Fruit fly (Drosophila melanogaster) whole organism, embryonic: Measurements from ENCODE around the gene Fancl.
A peak's percentile ranks its signal among the peaks of the same experiment; 100 is the strongest.

Experiments used
- Atf6 ChIP-seq: fragments of 200-800 bp; sonication (Bioruptor generic); IDR thresholded peaks from 2 replicates; pipeline ENCODE4 v1.3.6; 2022; ENCODE audit warnings: missing biosample characterization, missing genetic modification characterization
- BtbVII ChIP-seq: fragments of 200-800 bp; sonication (Bioruptor generic); optimal IDR thresholded peaks from 3 replicates; lab custom pipeline; 2017; ENCODE audit warnings: missing biosample characterization, mild to moderate bottlenecking, missing genetic modification characterization
- CG10147 ChIP-seq: fragments of 200-800 bp; sonication (Bioruptor generic); optimal IDR thresholded peaks from 2 replicates; lab custom pipeline; 2019; ENCODE audit warnings: missing biosample characterization, mild to moderate bottlenecking, missing genetic modification characterization, moderate library complexity
- CG13296 ChIP-seq: fragments of 200-800 bp; sonication (Bioruptor generic); optimal IDR thresholded peaks from 3 replicates; lab custom pipeline; 2018; ENCODE audit warnings: missing biosample characterization, mild to moderate bottlenecking, missing genetic modification characterization
- CG14441 ChIP-seq: fragments of 200-800 bp; sonication (Bioruptor generic); IDR thresholded peaks from 2 replicates; pipeline ENCODE4 v1.3.6; 2022; ENCODE audit warnings: missing biosample characterization, missing genetic modification characterization
- CG16779 ChIP-seq: fragments of 200-800 bp; sonication (Bioruptor generic); IDR thresholded peaks from 2 replicates; pipeline ENCODE4 v1.3.6; 2022; ENCODE audit warnings: missing biosample characterization, missing genetic modification characterization
- CG17328 ChIP-seq: fragments of 200-800 bp; sonication (Bioruptor generic); IDR thresholded peaks from 2 replicates; pipeline ENCODE4 v1.3.6; 2022; ENCODE audit warnings: missing biosample characterization, missing genetic modification characterization
- CG17912 ChIP-seq: fragments of 200-800 bp; sonication (Bioruptor generic); optimal IDR thresholded peaks from 2 replicates; lab custom pipeline; 2018; ENCODE audit warnings: missing biosample characterization, mild to moderate bottlenecking, missing genetic modification characterization
- CG2678 ChIP-seq: fragments of 200-800 bp; sonication (Bioruptor generic); optimal IDR thresholded peaks from 3 replicates; lab custom pipeline; 2019; ENCODE audit warnings: missing biosample characterization, mild to moderate bottlenecking, missing genetic modification characterization, moderate library complexity
- CG2875 ChIP-seq: fragments of 200-800 bp; sonication (Bioruptor generic); optimal IDR thresholded peaks from 2 replicates; lab custom pipeline; 2017; ENCODE audit warnings: missing biosample characterization, mild to moderate bottlenecking, missing genetic modification characterization, missing genetic modification reagents
- CG3281 ChIP-seq: fragments of 200-800 bp; sonication (Bioruptor generic); optimal IDR thresholded peaks from 3 replicates; lab custom pipeline; 2017; ENCODE audit warnings: missing biosample characterization, mild to moderate bottlenecking, missing genetic modification characterization
- CG4328 ChIP-seq: fragments of 200-800 bp; sonication (Bioruptor generic); optimal IDR thresholded peaks from 3 replicates; lab custom pipeline; 2017; ENCODE audit warnings: missing biosample characterization, missing genetic modification reagents, missing genetic modification characterization
- CG5953 ChIP-seq: fragments of 200-800 bp; sonication (Bioruptor generic); IDR thresholded peaks from 2 replicates; pipeline ENCODE4 v1.3.6; 2022; ENCODE audit warnings: missing biosample characterization, missing genetic modification characterization
- CG6813 ChIP-seq: fragments of 200-800 bp; sonication (Bioruptor generic); optimal IDR thresholded peaks from 2 replicates; lab custom pipeline; 2017; ENCODE audit warnings: missing biosample characterization, missing genetic modification characterization, mild to moderate bottlenecking, moderate library complexity, missing genetic modification reagents
- CG9727 ChIP-seq: fragments of 200-800 bp; sonication (Bioruptor generic); optimal IDR thresholded peaks from 3 replicates; lab custom pipeline; 2017; ENCODE audit warnings: missing biosample characterization, mild to moderate bottlenecking, missing genetic modification characterization
- Camta ChIP-seq: fragments of 200-800 bp; sonication (Bioruptor generic); optimal IDR thresholded peaks from 2 replicates; lab custom pipeline; 2016; ENCODE audit warnings: missing biosample characterization, missing genetic modification characterization
- Dfd ChIP-seq, 2 experiments: fragments of >200 bp; optimal IDR thresholded peaks; 2 replicates each; lab custom pipeline; 2017; ENCODE audit warnings: missing biosample characterization in 2 of 2, missing genetic modification characterization in 2 of 2
- Hmr ChIP-seq: fragments of 200-800 bp; sonication (Bioruptor generic); optimal IDR thresholded peaks from 3 replicates; lab custom pipeline; 2017; ENCODE audit warnings: mild to moderate bottlenecking, missing biosample characterization, missing genetic modification reagents, missing genetic modification characterization
- Hr3 ChIP-seq: fragments of 200-800 bp; sonication (Bioruptor generic); optimal IDR thresholded peaks from 3 replicates; lab custom pipeline; 2016; ENCODE audit warnings: missing biosample characterization, missing genetic modification characterization
- Hsf ChIP-seq: fragments of 200-800 bp; sonication (Bioruptor generic); optimal IDR thresholded peaks from 3 replicates; lab custom pipeline; 2016; ENCODE audit warnings: missing biosample characterization, missing genetic modification characterization
- Lpt ChIP-seq: fragments of >200 bp; optimal IDR thresholded peaks from 2 replicates; lab custom pipeline; 2018; ENCODE audit warnings: missing biosample characterization, missing genetic modification characterization
- NC2α ChIP-seq: fragments of 200-800 bp; sonication (Bioruptor generic); optimal IDR thresholded peaks from 2 replicates; lab custom pipeline; 2016; ENCODE audit warnings: missing biosample characterization, missing genetic modification characterization
- Sin3A ChIP-seq: fragments of >200 bp; optimal IDR thresholded peaks from 2 replicates; lab custom pipeline; 2018
- Xbp1 ChIP-seq: fragments of 200-800 bp; sonication (Bioruptor generic); optimal IDR thresholded peaks from 3 replicates; lab custom pipeline; 2016; ENCODE audit warnings: missing biosample characterization, mild to moderate bottlenecking, missing genetic modification characterization
- ash1 ChIP-seq: fragments of 200-800 bp; sonication (Bioruptor generic); optimal IDR thresholded peaks from 2 replicates; lab custom pipeline; 2018; ENCODE audit warnings: missing biosample characterization, mild to moderate bottlenecking, missing genetic modification characterization
- bigmax ChIP-seq: fragments of 200-800 bp; sonication (Bioruptor generic); optimal IDR thresholded peaks from 2 replicates; lab custom pipeline; 2018; ENCODE audit warnings: missing biosample characterization, mild to moderate bottlenecking, missing genetic modification characterization
- cad ChIP-seq: fragments of >200 bp; optimal IDR thresholded peaks from 2 replicates; lab custom pipeline; 2017; ENCODE audit warnings: missing biosample characterization, missing genetic modification characterization
- cg ChIP-seq: fragments of 200-800 bp; sonication (Bioruptor generic); optimal IDR thresholded peaks from 3 replicates; lab custom pipeline; 2019; ENCODE audit warnings: missing biosample characterization, mild to moderate bottlenecking, missing genetic modification characterization, moderate library complexity
- corto ChIP-seq: fragments of 200-800 bp; sonication (Bioruptor generic); optimal IDR thresholded peaks from 2 replicates; lab custom pipeline; 2016; ENCODE audit warnings: missing biosample characterization, mild to moderate bottlenecking, missing genetic modification characterization, moderate library complexity
- croc ChIP-seq: fragments of 200-800 bp; sonication (Bioruptor generic); conservative IDR thresholded peaks from 3 replicates; pipeline ENCODE4 v1.3.6; 2022; ENCODE audit warnings: missing biosample characterization, missing genetic modification characterization
- dmrt99B ChIP-seq: fragments of 200-800 bp; sonication (Bioruptor generic); optimal IDR thresholded peaks from 2 replicates; lab custom pipeline; 2018; ENCODE audit warnings: missing biosample characterization, mild to moderate bottlenecking, missing genetic modification characterization, moderate library complexity
- grn ChIP-seq: fragments of 200-800 bp; sonication (Bioruptor generic); optimal IDR thresholded peaks from 3 replicates; lab custom pipeline; 2017; ENCODE audit warnings: missing biosample characterization, missing genetic modification characterization
- gro ChIP-seq: fragments of 200-800 bp; sonication (Bioruptor generic); optimal IDR thresholded peaks from 2 replicates; lab custom pipeline; 2016; ENCODE audit warnings: missing biosample characterization, missing genetic modification characterization
- h ChIP-seq: fragments of >200 bp; optimal IDR thresholded peaks from 2 replicates; lab custom pipeline; 2017
- hth ChIP-seq: fragments of >200 bp; optimal IDR thresholded peaks from 2 replicates; lab custom pipeline; 2017; ENCODE audit warnings: inconsistent platforms
- inv ChIP-seq: fragments of 200-800 bp; sonication (Bioruptor generic); IDR thresholded peaks from 2 replicates; pipeline ENCODE4 v1.3.6; 2022; ENCODE audit warnings: missing biosample characterization, missing genetic modification characterization; ENCODE audit not compliant: partially characterized antibody
- jigr1 ChIP-seq: fragments of 200-800 bp; sonication (Bioruptor generic); IDR thresholded peaks from 3 replicates; pipeline ENCODE4 v1.3.6; 2022; ENCODE audit warnings: missing biosample characterization, missing genetic modification characterization
- lola ChIP-seq, 3 experiments: fragments of >200 bp in 2 of 3; fragments of 200-800 bp in 1 of 3; sonication (Bioruptor generic) in 1 of 3; optimal IDR thresholded peaks; 2 replicates each; lab custom pipeline; 2017 to 2019; ENCODE audit warnings: missing biosample characterization in 3 of 3, missing genetic modification characterization in 3 of 3, mild to moderate bottlenecking in 1 of 3, moderate library complexity in 1 of 3
- mld ChIP-seq: fragments of 200-800 bp; sonication (Bioruptor generic); IDR thresholded peaks from 3 replicates; pipeline ENCODE4 v1.3.6; 2022; ENCODE audit warnings: missing biosample characterization, missing genetic modification characterization; ENCODE audit not compliant: partially characterized antibody
- p53 ChIP-seq: fragments of 200-800 bp; sonication (Bioruptor generic); optimal IDR thresholded peaks from 2 replicates; lab custom pipeline; 2016; ENCODE audit warnings: missing biosample characterization, missing genetic modification characterization
- pan ChIP-seq, 4 experiments: fragments of >200 bp in 3 of 4; fragments of 200-800 bp in 1 of 4; sonication (Bioruptor generic) in 1 of 4; optimal IDR thresholded peaks in 3 of 4; IDR thresholded peaks in 1 of 4; 2 replicates each; pipeline versions ENCODE4 v1.3.6 to Lab custom; 2017 to 2022; ENCODE audit warnings: missing biosample characterization in 2 of 4, missing genetic modification characterization in 2 of 4, mixed read lengths in 1 of 4
- phol ChIP-seq: fragments of 200-800 bp; sonication (Bioruptor generic); optimal IDR thresholded peaks from 3 replicates; lab custom pipeline; 2018; ENCODE audit warnings: missing biosample characterization, mild to moderate bottlenecking, missing genetic modification characterization, moderate library complexity
- repo ChIP-seq: fragments of 200-800 bp; sonication (Bioruptor generic); optimal IDR thresholded peaks from 2 replicates; lab custom pipeline; 2016; ENCODE audit warnings: missing biosample characterization, missing genetic modification characterization
- sc ChIP-seq, 3 experiments: fragments of >200 bp in 2 of 3; fragments of 200-800 bp in 1 of 3; sonication (Bioruptor generic) in 1 of 3; optimal IDR thresholded peaks; 2 replicates in 2 of 3; 3 replicates in 1 of 3; lab custom pipeline; 2017; ENCODE audit warnings: mild to moderate bottlenecking in 1 of 3, missing biosample characterization in 1 of 3, missing genetic modification characterization in 1 of 3, missing genetic modification reagents in 1 of 3
- schlank ChIP-seq: fragments of 200-800 bp; sonication (Bioruptor generic); optimal IDR thresholded peaks from 2 replicates; lab custom pipeline; 2018; ENCODE audit warnings: missing biosample characterization, mild to moderate bottlenecking, missing genetic modification characterization
- sd ChIP-seq: fragments of 200-800 bp; sonication (Bioruptor generic); optimal IDR thresholded peaks from 3 replicates; lab custom pipeline; 2018; ENCODE audit warnings: missing biosample characterization, mild to moderate bottlenecking, missing genetic modification characterization, moderate library complexity
- sens-2 ChIP-seq: fragments of 200-800 bp; sonication (Bioruptor generic); IDR thresholded peaks from 2 replicates; pipeline ENCODE4 v1.3.6; 2022; ENCODE audit warnings: missing biosample characterization, missing genetic modification characterization
- sna ChIP-seq: fragments of 200-800 bp; sonication (Bioruptor generic); IDR thresholded peaks from 2 replicates; pipeline ENCODE4 v1.3.6; 2022; ENCODE audit warnings: missing biosample characterization, missing genetic modification characterization; ENCODE audit not compliant: partially characterized antibody
- tup ChIP-seq: fragments of 200-800 bp; sonication (Bioruptor generic); optimal IDR thresholded peaks from 2 replicates; lab custom pipeline; 2016; ENCODE audit warnings: missing biosample characterization, mild to moderate bottlenecking, missing genetic modification characterization, moderate library complexity
- wek ChIP-seq: fragments of 200-800 bp; sonication (Bioruptor generic); optimal IDR thresholded peaks from 3 replicates; lab custom pipeline; 2018; ENCODE audit warnings: missing biosample characterization, mild to moderate bottlenecking, missing genetic modification characterization, moderate library complexity

Fancl gene

DNA sequence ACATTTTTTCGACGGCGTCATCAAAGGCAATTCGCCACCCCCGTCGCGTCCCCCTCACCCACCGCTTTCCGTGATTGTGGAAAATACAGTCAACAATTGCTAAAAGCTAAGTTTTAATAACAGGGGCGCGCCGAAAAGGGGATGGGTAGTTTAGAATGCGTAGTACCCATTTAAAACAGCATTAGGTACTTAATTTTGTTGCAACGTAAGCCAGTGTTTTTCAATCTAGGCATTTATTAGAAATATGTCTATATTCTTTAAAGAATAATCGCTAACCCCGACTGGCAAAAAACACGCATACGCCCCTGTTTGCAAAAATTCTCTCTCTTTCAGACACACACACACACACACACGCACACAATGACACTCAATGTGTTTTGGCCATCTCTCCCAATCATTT lies 32.2 kb upstream of the Fancl start (continued):
- TF ChIP-seq lola (GFP tag; optimal IDR thresholded peaks at IDR 0.05; lab: Kevin White, UChicago) (no peak), Camta (GFP tag; lab: Kevin White, UChicago) (no peak), schlank (tag; lab: Kevin White, UChicago) (peak; percentile 68), gro (GFP tag; lab: Kevin White, UChicago) (peak; percentile 58), inv (GFP tag; lab: Robert Waterston, UW) (no peak), CG17328 (GFP tag; lab: Robert Waterston, UW) (no peak), tup (GFP tag; lab: Kevin White, UChicago) (no peak), CG2875 (GFP tag; lab: Kevin White, UChicago) (no peak), CG9727 (GFP tag; lab: Kevin White, UChicago) (peak; percentile 36), CG2678 (peak; percentile 70), p53 (no peak), grn (GFP tag; lab: Kevin White, UChicago) (no peak), pan (optimal IDR thresholded peaks at IDR 0.05; lab: Kevin White, UChicago) (no peak), pan (GFP tag; optimal IDR thresholded peaks at IDR 0.05 in 1 of 2, IDR thresholded peaks at IDR 0.05 in 1 of 2) (peak in 1 of 2 experiments; percentile 61), CG17912 (GFP tag; lab: Kevin White, UChicago) (no peak), CG4328 (GFP tag; lab: Kevin White, UChicago) (no peak), CG16779 (GFP tag; lab: Robert Waterston, UW) (0 out of 2 replicates have a peak, but pooled peaks have one; percentile 67), cg (GFP tag; lab: Kevin White, UChicago) (no peak), sc (optimal IDR thresholded peaks at IDR 0.05; lab: Kevin White, UChicago) (no peak), sc (GFP tag; optimal IDR thresholded peaks at IDR 0.05; lab: Kevin White, UChicago) (no peak), BtbVII (GFP tag; lab: Kevin White, UChicago) (peak; percentile 65), sna (no peak), CG14441 (GFP tag; lab: Robert Waterston, UW) (peak; percentile 62; the same call in 1 of the 2 replicates), CG3281 (GFP tag; lab: Kevin White, UChicago) (peak; percentile 79), Hr3 (GFP tag; lab: Kevin White, UChicago) (no peak), sens-2 (GFP tag; lab: Robert Waterston, UW) (no peak), CG10147 (peak; percentile 66), hth (lab: Kevin White, UChicago) (no peak), Dfd (GFP tag; optimal IDR thresholded peaks at IDR 0.05; lab: Kevin White, UChicago) (no peak), dmrt99B (peak; percentile 39), Lpt (GFP tag; lab: Kevin White, UChicago) (no peak), mld (GFP tag; lab: Robert Waterston, UW) (no peak), jigr1 (GFP tag; lab: Robert Waterston, UW) (no peak; the same call in 2 of the 3 replicates), CG5953 (GFP tag; lab: Robert Waterston, UW) (no peak), corto (GFP tag; lab: Kevin White, UChicago) (peak; percentile 59), bigmax (GFP tag; lab: Kevin White, UChicago) (no peak), Hsf (GFP tag; lab: Kevin White, UChicago) (peak; percentile 33), Sin3A (lab: Kevin White, UChicago) (no peak), sd (peak; percentile 7), croc (no peak), Xbp1 (GFP tag; lab: Kevin White, UChicago) (peak; percentile 29), CG6813 (peak; percentile 21), repo (GFP tag; lab: Kevin White, UChicago) (no peak), wek (no peak), cad (GFP tag; lab: Kevin White, UChicago) (no peak), NC2α (GFP tag; lab: Kevin White, UChicago) (no peak), h (lab: Kevin White, UChicago) (no peak), Hmr (peak; percentile 79), CG13296 (peak; percentile 7), ash1 (GFP tag; lab: Kevin White, UChicago) (no peak), Atf6 (GFP tag; lab: Robert Waterston, UW) (peak; percentile 70), phol (no peak)
